Fruit fly (Drosophila melanogaster) whole organism, embryonic: Measurements from ENCODE around the gene CG5103.
A peak's percentile ranks its signal among the peaks of the same experiment; 100 is the strongest.

Source experiments
- B-H2 ChIP-seq: fragments of 200-800 bp; sonication (Bioruptor generic); optimal IDR thresholded peaks from 2 replicates; lab custom pipeline; 2018; ENCODE audit warnings: missing biosample characterization, mild to moderate bottlenecking, missing genetic modification characterization
- C15 ChIP-seq: fragments of 200-800 bp; sonication (Bioruptor generic); IDR thresholded peaks from 3 replicates; pipeline ENCODE4 v1.3.6; 2022; ENCODE audit warnings: missing biosample characterization, missing genetic modification characterization
- CG10147 ChIP-seq: fragments of 200-800 bp; sonication (Bioruptor generic); optimal IDR thresholded peaks from 2 replicates; lab custom pipeline; 2019; ENCODE audit warnings: missing biosample characterization, mild to moderate bottlenecking, missing genetic modification characterization, moderate library complexity
- CG10366 ChIP-seq: fragments of 200-800 bp; sonication (Bioruptor generic); IDR thresholded peaks from 2 replicates; pipeline ENCODE4 v1.3.6; 2022; ENCODE audit warnings: missing biosample characterization, missing genetic modification characterization
- CG11398 ChIP-seq: fragments of 200-800 bp; sonication (Bioruptor generic); optimal IDR thresholded peaks from 2 replicates; lab custom pipeline; 2016; ENCODE audit warnings: missing biosample characterization, missing genetic modification characterization
- CG1233 ChIP-seq: fragments of 200-800 bp; sonication (Bioruptor generic); optimal IDR thresholded peaks from 4 replicates; lab custom pipeline; 2018; ENCODE audit warnings: missing biosample characterization, mild to moderate bottlenecking, missing genetic modification characterization
- CG13123 ChIP-seq: fragments of 200-800 bp; sonication (Bioruptor generic); optimal IDR thresholded peaks from 2 replicates; lab custom pipeline; 2016; ENCODE audit warnings: missing biosample characterization, missing genetic modification characterization
- CG13296 ChIP-seq: fragments of 200-800 bp; sonication (Bioruptor generic); optimal IDR thresholded peaks from 3 replicates; lab custom pipeline; 2018; ENCODE audit warnings: missing biosample characterization, mild to moderate bottlenecking, missing genetic modification characterization
- CG16815 ChIP-seq: fragments of 200-800 bp; sonication (Bioruptor generic); optimal IDR thresholded peaks from 3 replicates; lab custom pipeline; 2017; ENCODE audit warnings: missing biosample characterization, mild to moderate bottlenecking, missing genetic modification characterization
- CG16863 ChIP-seq: fragments of 200-800 bp; sonication (Bioruptor generic); optimal IDR thresholded peaks from 3 replicates; lab custom pipeline; 2016; ENCODE audit warnings: missing biosample characterization, missing genetic modification characterization
- CG17568 ChIP-seq: fragments of 200-800 bp; sonication (Bioruptor generic); optimal IDR thresholded peaks from 2 replicates; lab custom pipeline; 2018; ENCODE audit warnings: missing biosample characterization, mild to moderate bottlenecking, missing genetic modification characterization, moderate library complexity
- CG1792 ChIP-seq: fragments of 200-800 bp; sonication (Bioruptor generic); optimal IDR thresholded peaks from 2 replicates; lab custom pipeline; 2016; ENCODE audit warnings: missing biosample characterization, missing genetic modification characterization
- CG2120 ChIP-seq: fragments of 200-800 bp; sonication (Bioruptor generic); optimal IDR thresholded peaks from 3 replicates; lab custom pipeline; 2016; ENCODE audit warnings: missing biosample characterization, missing genetic modification characterization
- CG4730 ChIP-seq: fragments of 200-800 bp; sonication (Bioruptor generic); IDR thresholded peaks from 2 replicates; pipeline ENCODE4 v1.3.6; 2022; ENCODE audit warnings: missing biosample characterization, missing genetic modification characterization
- Dad ChIP-seq: fragments of 200-800 bp; sonication (Bioruptor generic); optimal IDR thresholded peaks from 3 replicates; lab custom pipeline; 2016; ENCODE audit warnings: missing biosample characterization, missing genetic modification characterization
- ERR ChIP-seq: fragments of 200-800 bp; sonication (Bioruptor generic); optimal IDR thresholded peaks from 2 replicates; lab custom pipeline; 2016; ENCODE audit warnings: missing biosample characterization, missing genetic modification characterization
- Fer2 ChIP-seq: fragments of 200-800 bp; sonication (Bioruptor generic); optimal IDR thresholded peaks from 2 replicates; lab custom pipeline; 2018; ENCODE audit warnings: missing biosample characterization, mild to moderate bottlenecking, missing genetic modification characterization, moderate library complexity
- HmgD ChIP-seq: fragments of 200-800 bp; sonication (Bioruptor generic); optimal IDR thresholded peaks from 3 replicates; lab custom pipeline; 2016; ENCODE audit warnings: missing biosample characterization, missing genetic modification characterization
- MESR4 ChIP-seq: fragments of 200-800 bp; sonication (Bioruptor generic); optimal IDR thresholded peaks from 2 replicates; lab custom pipeline; 2018; ENCODE audit warnings: missing biosample characterization, mild to moderate bottlenecking, missing genetic modification characterization, moderate library complexity
- NC2α ChIP-seq: fragments of 200-800 bp; sonication (Bioruptor generic); optimal IDR thresholded peaks from 2 replicates; lab custom pipeline; 2016; ENCODE audit warnings: missing biosample characterization, missing genetic modification characterization
- NC2β ChIP-seq: fragments of 200-800 bp; sonication (Bioruptor generic); optimal IDR thresholded peaks from 2 replicates; lab custom pipeline; 2016; ENCODE audit warnings: missing biosample characterization, missing genetic modification characterization
- Optix ChIP-seq: fragments of 200-800 bp; sonication (Bioruptor generic); IDR thresholded peaks from 3 replicates; pipeline ENCODE4 v1.3.6; 2022; ENCODE audit warnings: missing biosample characterization, missing genetic modification characterization
- Pdp1 ChIP-seq, 2 experiments: fragments of 200-800 bp; sonication (Bioruptor generic); optimal IDR thresholded peaks; 3 replicates each; lab custom pipeline; 2016; ENCODE audit warnings: missing biosample characterization in 2 of 2, missing genetic modification characterization in 2 of 2, mild to moderate bottlenecking in 1 of 2, moderate library complexity in 1 of 2
- Stat92E ChIP-seq, 3 experiments: fragments of >200 bp in 2 of 3; fragments of 200-800 bp in 1 of 3; sonication (Bioruptor generic) in 1 of 3; optimal IDR thresholded peaks; 2 replicates each; lab custom pipeline; 2017 to 2019; ENCODE audit warnings: missing biosample characterization in 3 of 3, missing genetic modification characterization in 3 of 3, mild to moderate bottlenecking in 1 of 3, moderate library complexity in 1 of 3
- TFAM ChIP-seq: fragments of 200-800 bp; sonication (Bioruptor generic); optimal IDR thresholded peaks from 2 replicates; lab custom pipeline; 2017; ENCODE audit warnings: missing biosample characterization, missing genetic modification characterization, inconsistent platforms
- Tbp ChIP-seq: fragments of >200 bp; optimal IDR thresholded peaks from 2 replicates; lab custom pipeline; 2018; ENCODE audit warnings: missing biosample characterization, missing genetic modification characterization
- Usf ChIP-seq: fragments of 200-800 bp; sonication (Bioruptor generic); optimal IDR thresholded peaks from 2 replicates; lab custom pipeline; 2017; ENCODE audit warnings: missing genotype, missing biosample characterization, missing genetic modification characterization
- Xbp1 ChIP-seq: fragments of 200-800 bp; sonication (Bioruptor generic); optimal IDR thresholded peaks from 3 replicates; lab custom pipeline; 2016; ENCODE audit warnings: missing biosample characterization, mild to moderate bottlenecking, missing genetic modification characterization
- Xrp1 ChIP-seq: fragments of 200-800 bp; sonication (Bioruptor generic); IDR thresholded peaks from 2 replicates; pipeline ENCODE4 v1.3.6; 2022; ENCODE audit warnings: missing biosample characterization, missing genetic modification characterization
- ac ChIP-seq: fragments of 200-800 bp; sonication (Bioruptor generic); optimal IDR thresholded peaks from 3 replicates; lab custom pipeline; 2017; ENCODE audit warnings: missing biosample characterization, mild to moderate bottlenecking, missing genetic modification characterization
- bsh ChIP-seq, 2 experiments: fragments of 200-800 bp; sonication (Bioruptor generic); optimal IDR thresholded peaks; 2 replicates each; lab custom pipeline; 2017 to 2018; ENCODE audit warnings: mild to moderate bottlenecking in 2 of 2, missing biosample characterization in 2 of 2, missing genetic modification characterization in 2 of 2, moderate library complexity in 1 of 2
- btn ChIP-seq: fragments of 200-800 bp; sonication (Bioruptor generic); optimal IDR thresholded peaks from 2 replicates; lab custom pipeline; 2016; ENCODE audit warnings: missing biosample characterization, missing genetic modification characterization
- cad ChIP-seq: fragments of >200 bp; optimal IDR thresholded peaks from 2 replicates; lab custom pipeline; 2017; ENCODE audit warnings: missing biosample characterization, missing genetic modification characterization
- caup ChIP-seq: fragments of 200-800 bp; sonication (Bioruptor generic); optimal IDR thresholded peaks from 3 replicates; lab custom pipeline; 2017; ENCODE audit warnings: missing biosample characterization, mild to moderate bottlenecking, missing genetic modification characterization, moderate library complexity; ENCODE audit not compliant: severe bottlenecking
- fd102C ChIP-seq: fragments of 200-800 bp; sonication (Bioruptor generic); optimal IDR thresholded peaks from 2 replicates; lab custom pipeline; 2018; ENCODE audit warnings: missing biosample characterization, mild to moderate bottlenecking, missing genetic modification characterization, moderate library complexity
- fd64A ChIP-seq: fragments of 200-800 bp; sonication (Bioruptor generic); optimal IDR thresholded peaks from 3 replicates; lab custom pipeline; 2018; ENCODE audit warnings: missing biosample characterization, mild to moderate bottlenecking, missing genetic modification characterization
- gsb-n ChIP-seq: fragments of 200-800 bp; sonication (Bioruptor generic); optimal IDR thresholded peaks from 3 replicates; lab custom pipeline; 2018; ENCODE audit warnings: missing biosample characterization, mild to moderate bottlenecking, missing genetic modification characterization
- ind ChIP-seq: fragments of 200-800 bp; sonication (Bioruptor generic); optimal IDR thresholded peaks from 3 replicates; lab custom pipeline; 2016; ENCODE audit warnings: missing biosample characterization, missing genetic modification characterization
- lov ChIP-seq, 2 experiments: fragments of 200-800 bp in 1 of 2; fragments of >200 bp in 1 of 2; sonication (Bioruptor generic) in 1 of 2; IDR thresholded peaks in 1 of 2; optimal IDR thresholded peaks in 1 of 2; 2 replicates in 1 of 2; 3 replicates in 1 of 2; pipeline versions ENCODE4 v1.3.6 to Lab custom; 2017 to 2022; ENCODE audit warnings: missing biosample characterization in 1 of 2, missing genetic modification characterization in 1 of 2
- org-1 ChIP-seq: fragments of 200-800 bp; sonication (Bioruptor generic); optimal IDR thresholded peaks from 2 replicates; lab custom pipeline; 2017; ENCODE audit warnings: missing biosample characterization, missing genetic modification characterization
- pita ChIP-seq: fragments of 200-800 bp; sonication (Bioruptor generic); optimal IDR thresholded peaks from 2 replicates; lab custom pipeline; 2017; ENCODE audit warnings: missing biosample characterization, mild to moderate bottlenecking, missing genetic modification characterization
- pum ChIP-seq: fragments of 200-800 bp; sonication (Bioruptor generic); optimal IDR thresholded peaks from 2 replicates; lab custom pipeline; 2016; ENCODE audit warnings: missing biosample characterization, missing genetic modification characterization
- row ChIP-seq: fragments of 200-800 bp; sonication (Bioruptor generic); IDR thresholded peaks from 3 replicates; pipeline ENCODE4 v1.3.6; 2022; ENCODE audit warnings: missing biosample characterization, missing genetic modification characterization
- sd ChIP-seq: fragments of 200-800 bp; sonication (Bioruptor generic); optimal IDR thresholded peaks from 3 replicates; lab custom pipeline; 2018; ENCODE audit warnings: missing biosample characterization, mild to moderate bottlenecking, missing genetic modification characterization, moderate library complexity
- sisA ChIP-seq: fragments of 200-800 bp; sonication (Bioruptor generic); IDR thresholded peaks from 2 replicates; pipeline ENCODE4 v1.3.6; 2022; ENCODE audit warnings: missing biosample characterization, missing genetic modification characterization
- stwl ChIP-seq: fragments of 200-800 bp; sonication (Bioruptor generic); optimal IDR thresholded peaks from 3 replicates; lab custom pipeline; 2018; ENCODE audit warnings: missing biosample characterization, mild to moderate bottlenecking, missing genetic modification characterization, moderate library complexity
- tx ChIP-seq: fragments of 200-800 bp; sonication (Bioruptor generic); optimal IDR thresholded peaks from 2 replicates; lab custom pipeline; 2016; ENCODE audit warnings: missing biosample characterization, missing genetic modification characterization
- vnd ChIP-seq: fragments of 200-800 bp; sonication (Bioruptor generic); IDR thresholded peaks from 3 replicates; pipeline ENCODE4 v1.3.6; 2022; ENCODE audit warnings: missing biosample characterization, missing genetic modification characterization; ENCODE audit not compliant: partially characterized antibody
- vvl ChIP-seq: fragments of 200-800 bp; sonication (Bioruptor generic); IDR thresholded peaks from 2 replicates; pipeline ENCODE4 v1.3.6; 2022; ENCODE audit warnings: missing biosample characterization, missing genetic modification characterization
- zen ChIP-seq: fragments of 200-800 bp; sonication (Bioruptor generic); optimal IDR thresholded peaks from 3 replicates; lab custom pipeline; 2018; ENCODE audit warnings: missing biosample characterization, mild to moderate bottlenecking, missing genetic modification characterization, moderate library complexity

The CG5103 gene

dm6 chr3L:18281236-18281635 is 12.8 kb downstream of the CG5103 start (continued):
- TF ChIP-seq gsb-n (tag; lab: Kevin White, UChicago) (peak; percentile 95), CG13123 (GFP tag; lab: Kevin White, UChicago) (peak; percentile 80), sisA (GFP tag; lab: Robert Waterston, UW) (peak; percentile 89), MESR4 (GFP tag; lab: Kevin White, UChicago) (peak; percentile 37), CG16815 (peak; percentile 96), CG10366 (GFP tag; lab: Robert Waterston, UW) (peak; percentile 82), org-1 (peak; percentile 87), vnd (no peak), cad (GFP tag; lab: Kevin White, UChicago) (no peak), pita (GFP tag; lab: Kevin White, UChicago) (no peak), CG10147 (GFP tag; lab: Kevin White, UChicago) (peak; percentile 41), zen (peak; percentile 83), CG1792 (peak; percentile 78), fd64A (GFP tag; lab: Kevin White, UChicago) (peak; percentile 66), stwl (tag; lab: Kevin White, UChicago) (peak; percentile 78), Xrp1 (peak; percentile 98), Dad (GFP tag; lab: Kevin White, UChicago) (peak; percentile 84), row (GFP tag; lab: Robert Waterston, UW) (peak; percentile 96), CG16863 (GFP tag; lab: Kevin White, UChicago) (peak; percentile 91), vvl (GFP tag; lab: Robert Waterston, UW) (peak; percentile 96), B-H2 (GFP tag; lab: Kevin White, UChicago) (no peak), NC2β (GFP tag; lab: Kevin White, UChicago) (peak; percentile 91), ind (GFP tag; lab: Kevin White, UChicago) (peak; percentile 65), ac (peak; percentile 90), Stat92E (GFP tag; optimal IDR thresholded peaks at IDR 0.05; lab: Kevin White, UChicago) (peak in 1 of 3 experiments; percentile 94), fd102C (GFP tag; lab: Kevin White, UChicago) (peak; percentile 78), caup (GFP tag; lab: Kevin White, UChicago) (peak; percentile 74), tx (peak; percentile 78), Xbp1 (GFP tag; lab: Kevin White, UChicago) (peak; percentile 89), Usf (GFP tag; lab: Kevin White, UChicago) (peak; percentile 87), Pdp1 (GFP tag; optimal IDR thresholded peaks at IDR 0.05; lab: Kevin White, UChicago) (peak; percentile 88 to 92), bsh (GFP tag; optimal IDR thresholded peaks at IDR 0.05; lab: Kevin White, UChicago) (peak; percentile 36 to 97), CG1233 (GFP tag; lab: Kevin White, UChicago) (peak; percentile 79), CG17568 (GFP tag; lab: Kevin White, UChicago) (peak; percentile 85), btn (peak; percentile 85), Fer2 (tag; lab: Kevin White, UChicago) (peak; percentile 43), sd (tag; lab: Kevin White, UChicago) (peak; percentile 46), NC2α (peak; percentile 71), ERR (GFP tag; lab: Kevin White, UChicago) (peak; percentile 50), C15 (0 out of 3 replicates have a peak, but pooled peaks have one; percentile 43), Optix (peak; percentile 89), HmgD (GFP tag; lab: Kevin White, UChicago) (no peak), pum (peak; percentile 92), CG11398 (peak; percentile 81), CG2120 (GFP tag; lab: Kevin White, UChicago) (peak; percentile 61), CG4730 (GFP tag; lab: Robert Waterston, UW) (peak; percentile 85), TFAM (peak; percentile 66), lov (optimal IDR thresholded peaks at IDR 0.05; lab: Kevin White, UChicago) (no peak), lov (GFP tag; IDR thresholded peaks at IDR 0.05; lab: Robert Waterston, UW) (peak; percentile 95), Tbp (GFP tag; lab: Kevin White, UChicago) (no peak), CG13296 (GFP tag; lab: Kevin White, UChicago) (no peak)
